Fruit fly (Drosophila melanogaster) whole organism, embryonic: ENCODE results near the gene RpL35.
A peak's percentile ranks its signal among the peaks of the same experiment; 100 is the strongest.

Experiments used
- BEAF-32 ChIP-seq: fragments of 200-800 bp; sonication (Bioruptor generic); optimal IDR thresholded peaks from 3 replicates; lab custom pipeline; 2017; ENCODE audit warnings: missing biosample characterization, missing genetic modification characterization, mild to moderate bottlenecking, moderate library complexity, missing genetic modification reagents
- Blimp-1 ChIP-seq: fragments of 200-800 bp; sonication (Bioruptor generic); optimal IDR thresholded peaks from 3 replicates; lab custom pipeline; 2018; ENCODE audit warnings: missing biosample characterization, missing genetic modification characterization, mild to moderate bottlenecking, moderate library complexity, missing genetic modification reagents
- CG11504 ChIP-seq: fragments of 200-800 bp; sonication (Bioruptor generic); optimal IDR thresholded peaks from 3 replicates; lab custom pipeline; 2019; ENCODE audit warnings: missing biosample characterization, mild to moderate bottlenecking, missing genetic modification characterization, moderate library complexity
- CG12219 ChIP-seq: fragments of 200-800 bp; sonication (Bioruptor generic); optimal IDR thresholded peaks from 3 replicates; lab custom pipeline; 2018; ENCODE audit warnings: missing biosample characterization, mild to moderate bottlenecking, missing genetic modification characterization
- CG12659 ChIP-seq: fragments of 200-800 bp; sonication (Bioruptor generic); optimal IDR thresholded peaks from 3 replicates; lab custom pipeline; 2017; ENCODE audit warnings: mild to moderate bottlenecking, missing biosample characterization, missing genetic modification reagents, missing genetic modification characterization
- CG13624 ChIP-seq: fragments of 200-800 bp; sonication (Bioruptor generic); optimal IDR thresholded peaks from 2 replicates; lab custom pipeline; 2016; ENCODE audit warnings: missing biosample characterization, missing genetic modification characterization
- CG1529 ChIP-seq: fragments of 200-800 bp; sonication (Bioruptor generic); optimal IDR thresholded peaks from 3 replicates; lab custom pipeline; 2018; ENCODE audit warnings: missing biosample characterization, missing genetic modification characterization
- CG1603 ChIP-seq: fragments of 200-800 bp; sonication (Bioruptor generic); optimal IDR thresholded peaks from 2 replicates; lab custom pipeline; 2019; ENCODE audit warnings: missing biosample characterization, mild to moderate bottlenecking, missing genetic modification characterization, moderate library complexity
- CG16863 ChIP-seq: fragments of 200-800 bp; sonication (Bioruptor generic); optimal IDR thresholded peaks from 3 replicates; lab custom pipeline; 2016; ENCODE audit warnings: missing biosample characterization, missing genetic modification characterization
- CG17361 ChIP-seq: fragments of 200-800 bp; sonication (Bioruptor generic); IDR thresholded peaks from 3 replicates; pipeline ENCODE4 v1.3.6; 2022; ENCODE audit warnings: missing biosample characterization, missing genetic modification characterization
- CG3407 ChIP-seq: fragments of 200-800 bp; sonication (Bioruptor generic); optimal IDR thresholded peaks from 2 replicates; lab custom pipeline; 2018; ENCODE audit warnings: missing biosample characterization, mild to moderate bottlenecking, missing genetic modification characterization
- CG4360 ChIP-seq: fragments of 200-800 bp; sonication (Bioruptor generic); IDR thresholded peaks from 2 replicates; pipeline ENCODE4 v1.3.6; 2022; ENCODE audit warnings: missing biosample characterization, missing genetic modification characterization
- CG6765 ChIP-seq: fragments of 200-800 bp; sonication (Bioruptor generic); optimal IDR thresholded peaks from 3 replicates; lab custom pipeline; 2017; ENCODE audit warnings: missing biosample characterization, mild to moderate bottlenecking, missing genetic modification characterization
- CG8924 ChIP-seq: fragments of 200-800 bp; optimal IDR thresholded peaks from 3 replicates; lab custom pipeline; 2019; ENCODE audit warnings: missing biosample characterization, mild to moderate bottlenecking, missing genetic modification characterization, moderate library complexity
- CG9932 ChIP-seq: fragments of 200-800 bp; sonication (Bioruptor generic); IDR thresholded peaks from 2 replicates; pipeline ENCODE4 v1.3.6; 2022; ENCODE audit warnings: missing biosample characterization, missing genetic modification characterization
- Dp ChIP-seq: fragments of 200-800 bp; sonication (Bioruptor generic); optimal IDR thresholded peaks from 2 replicates; lab custom pipeline; 2018; ENCODE audit warnings: missing biosample characterization, mild to moderate bottlenecking, missing genetic modification characterization, moderate library complexity
- Hmr ChIP-seq: fragments of 200-800 bp; sonication (Bioruptor generic); optimal IDR thresholded peaks from 3 replicates; lab custom pipeline; 2017; ENCODE audit warnings: mild to moderate bottlenecking, missing biosample characterization, missing genetic modification reagents, missing genetic modification characterization
- Hr3 ChIP-seq: fragments of 200-800 bp; sonication (Bioruptor generic); optimal IDR thresholded peaks from 3 replicates; lab custom pipeline; 2016; ENCODE audit warnings: missing biosample characterization, missing genetic modification characterization
- Jarid2 ChIP-seq: fragments of 200-800 bp; sonication (Bioruptor generic); optimal IDR thresholded peaks from 3 replicates; lab custom pipeline; 2017; ENCODE audit warnings: mild to moderate bottlenecking, missing biosample characterization, missing genetic modification reagents, missing genetic modification characterization
- Oli ChIP-seq: fragments of 200-800 bp; sonication (Bioruptor generic); optimal IDR thresholded peaks from 2 replicates; lab custom pipeline; 2018; ENCODE audit warnings: missing biosample characterization, mild to moderate bottlenecking, missing genetic modification characterization, moderate library complexity
- Scr ChIP-seq: fragments of 200-800 bp; sonication (Bioruptor generic); IDR thresholded peaks from 2 replicates; pipeline ENCODE4 v1.3.6; 2022; ENCODE audit warnings: missing biosample characterization, missing genetic modification characterization; ENCODE audit not compliant: partially characterized antibody
- Taf1 ChIP-seq: fragments of 200-800 bp; sonication (Bioruptor generic); IDR thresholded peaks from 2 replicates; pipeline ENCODE4 v1.3.6; 2022; ENCODE audit warnings: missing biosample characterization, missing genetic modification characterization
- ac ChIP-seq: fragments of 200-800 bp; sonication (Bioruptor generic); optimal IDR thresholded peaks from 3 replicates; lab custom pipeline; 2017; ENCODE audit warnings: missing biosample characterization, mild to moderate bottlenecking, missing genetic modification characterization
- al ChIP-seq: fragments of 200-800 bp; sonication (Bioruptor generic); IDR thresholded peaks from 2 replicates; pipeline ENCODE4 v1.3.6; 2022; ENCODE audit warnings: missing biosample characterization, missing genetic modification characterization
- amos ChIP-seq: fragments of 200-800 bp; sonication (Bioruptor generic); IDR thresholded peaks from 2 replicates; pipeline ENCODE4 v1.3.6; 2022; ENCODE audit warnings: missing biosample characterization, missing genetic modification characterization; ENCODE audit not compliant: partially characterized antibody
- ap ChIP-seq: fragments of 200-800 bp; sonication (Bioruptor generic); IDR thresholded peaks from 2 replicates; pipeline ENCODE4 v1.3.6; 2022; ENCODE audit warnings: missing biosample characterization, missing genetic modification characterization
- ase ChIP-seq: fragments of 200-800 bp; sonication (Bioruptor generic); IDR thresholded peaks from 3 replicates; pipeline ENCODE4 v1.3.6; 2022; ENCODE audit warnings: missing biosample characterization, missing genetic modification characterization
- bbx ChIP-seq: fragments of 200-800 bp; sonication (Bioruptor generic); IDR thresholded peaks from 2 replicates; pipeline ENCODE4 v1.3.6; 2022; ENCODE audit warnings: missing biosample characterization, missing genetic modification characterization; ENCODE audit not compliant: partially characterized antibody
- cas ChIP-seq: fragments of 200-800 bp; sonication (Bioruptor generic); IDR thresholded peaks from 2 replicates; pipeline ENCODE4 v1.3.6; 2022; ENCODE audit warnings: missing biosample characterization, missing genetic modification characterization
- cg ChIP-seq: fragments of 200-800 bp; sonication (Bioruptor generic); optimal IDR thresholded peaks from 3 replicates; lab custom pipeline; 2019; ENCODE audit warnings: missing biosample characterization, mild to moderate bottlenecking, missing genetic modification characterization, moderate library complexity
- chm ChIP-seq: fragments of 200-800 bp; sonication (Bioruptor generic); IDR thresholded peaks from 2 replicates; pipeline ENCODE4 v1.3.6; 2022; ENCODE audit warnings: missing biosample characterization, missing genetic modification characterization
- chn ChIP-seq: fragments of 200-800 bp; sonication (Bioruptor generic); optimal IDR thresholded peaks from 2 replicates; lab custom pipeline; 2016; ENCODE audit warnings: missing biosample characterization, missing genetic modification characterization
- crc ChIP-seq: fragments of 200-800 bp; sonication (Bioruptor generic); optimal IDR thresholded peaks from 2 replicates; lab custom pipeline; 2016; ENCODE audit warnings: missing biosample characterization, missing genetic modification characterization
- danr ChIP-seq: fragments of 200-800 bp; sonication (Bioruptor generic); IDR thresholded peaks from 2 replicates; pipeline ENCODE4 v1.3.6; 2022; ENCODE audit warnings: missing biosample characterization, missing genetic modification characterization
- ewg ChIP-seq: fragments of 200-800 bp; sonication (Bioruptor generic); optimal IDR thresholded peaks from 3 replicates; lab custom pipeline; 2017; ENCODE audit warnings: mild to moderate bottlenecking, missing biosample characterization, missing genetic modification reagents, missing genetic modification characterization
- gt ChIP-seq: fragments of 200-800 bp; sonication (Bioruptor generic); IDR thresholded peaks from 2 replicates; pipeline ENCODE4 v1.3.6; 2022; ENCODE audit warnings: missing biosample characterization, missing genetic modification characterization
- ham ChIP-seq: fragments of 200-800 bp; sonication (Bioruptor generic); IDR thresholded peaks from 2 replicates; pipeline ENCODE4 v1.3.6; 2022; ENCODE audit warnings: missing biosample characterization, missing genetic modification characterization
- jigr1 ChIP-seq: fragments of 200-800 bp; sonication (Bioruptor generic); IDR thresholded peaks from 3 replicates; pipeline ENCODE4 v1.3.6; 2022; ENCODE audit warnings: missing biosample characterization, missing genetic modification characterization
- klu ChIP-seq: fragments of 200-800 bp; sonication (Bioruptor generic); IDR thresholded peaks from 2 replicates; pipeline ENCODE4 v1.3.6; 2022; ENCODE audit warnings: missing biosample characterization, missing genetic modification characterization
- kni ChIP-seq: fragments of 200-800 bp; sonication (Bioruptor generic); optimal IDR thresholded peaks from 3 replicates; lab custom pipeline; 2017; ENCODE audit warnings: mild to moderate bottlenecking, missing biosample characterization, missing genetic modification reagents, missing genetic modification characterization
- lov ChIP-seq, 2 experiments: fragments of 200-800 bp in 1 of 2; fragments of >200 bp in 1 of 2; sonication (Bioruptor generic) in 1 of 2; IDR thresholded peaks in 1 of 2; optimal IDR thresholded peaks in 1 of 2; 2 replicates in 1 of 2; 3 replicates in 1 of 2; pipeline versions ENCODE4 v1.3.6 to Lab custom; 2017 to 2022; ENCODE audit warnings: missing biosample characterization in 1 of 2, missing genetic modification characterization in 1 of 2
- mld ChIP-seq: fragments of 200-800 bp; sonication (Bioruptor generic); IDR thresholded peaks from 3 replicates; pipeline ENCODE4 v1.3.6; 2022; ENCODE audit warnings: missing biosample characterization, missing genetic modification characterization; ENCODE audit not compliant: partially characterized antibody
- pnt ChIP-seq: fragments of 200-800 bp; sonication (Bioruptor generic); optimal IDR thresholded peaks from 3 replicates; lab custom pipeline; 2016; ENCODE audit warnings: missing biosample characterization, missing genetic modification characterization
- schlank ChIP-seq: fragments of 200-800 bp; sonication (Bioruptor generic); optimal IDR thresholded peaks from 2 replicates; lab custom pipeline; 2018; ENCODE audit warnings: missing biosample characterization, mild to moderate bottlenecking, missing genetic modification characterization
- sima ChIP-seq: fragments of 200-800 bp; sonication (Bioruptor generic); optimal IDR thresholded peaks from 2 replicates; lab custom pipeline; 2016; ENCODE audit warnings: missing biosample characterization, missing genetic modification characterization
- sqz ChIP-seq: fragments of 200-800 bp; sonication (Bioruptor generic); optimal IDR thresholded peaks from 3 replicates; lab custom pipeline; 2018; ENCODE audit warnings: missing biosample characterization, mild to moderate bottlenecking, missing genetic modification characterization
- sr ChIP-seq: fragments of 200-800 bp; sonication (Bioruptor generic); IDR thresholded peaks from 3 replicates; pipeline ENCODE4 v1.3.6; 2022; ENCODE audit warnings: missing biosample characterization, missing genetic modification characterization
- tio ChIP-seq: fragments of 200-800 bp; sonication (Bioruptor generic); optimal IDR thresholded peaks from 2 replicates; lab custom pipeline; 2017; ENCODE audit warnings: missing biosample characterization, missing genetic modification characterization, inconsistent platforms
- z ChIP-seq: fragments of 200-800 bp; sonication (Bioruptor generic); IDR thresholded peaks from 3 replicates; pipeline ENCODE4 v1.3.6; 2022; ENCODE audit warnings: missing biosample characterization, missing genetic modification characterization
- zfh1 ChIP-seq: fragments of 200-800 bp; sonication (Bioruptor generic); IDR thresholded peaks from 3 replicates; pipeline ENCODE4 v1.3.6; 2022; ENCODE audit warnings: missing biosample characterization, missing genetic modification characterization

RpL35 gene

DNA sequence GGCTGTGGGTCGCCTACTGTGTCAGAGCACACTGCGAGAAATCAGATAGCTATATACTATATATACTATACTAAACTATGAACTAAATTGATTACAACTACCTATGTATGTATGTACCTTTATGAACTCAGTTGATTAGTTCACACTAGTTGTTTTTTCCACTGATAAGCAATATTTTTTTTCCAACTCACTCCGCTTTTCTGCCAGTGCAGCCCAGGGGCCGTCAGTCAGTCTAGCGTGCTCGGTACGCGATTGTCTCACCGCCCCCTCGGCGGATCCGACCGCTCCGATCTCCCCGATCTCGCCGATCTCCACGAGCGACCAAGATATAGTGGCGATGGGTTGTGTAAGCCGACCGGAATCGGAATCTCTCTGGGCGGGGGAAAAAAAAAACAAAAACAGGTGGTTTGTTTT is 33.7 kb downstream of the RpL35 start (continued):
- TF ChIP-seq cas, result peak; percentile 84
- peak; percentile 35 for TF ChIP-seq tio (GFP tag; lab: Kevin White, UChicago)
- no peak for TF ChIP-seq amos (GFP tag; lab: Robert Waterston, UW)
- no peak for TF ChIP-seq mld (GFP tag; lab: Robert Waterston, UW)
- no peak for TF ChIP-seq bbx (GFP tag; lab: Robert Waterston, UW)
- peak; percentile 68 for TF ChIP-seq CG6765 (GFP tag; lab: Kevin White, UChicago)
- TF ChIP-seq klu (GFP tag; lab: Robert Waterston, UW), result peak; percentile 90
- peak; percentile 64 for TF ChIP-seq Jarid2
- no peak for TF ChIP-seq Dp (GFP tag; lab: Kevin White, UChicago)
- peak; percentile 90 for TF ChIP-seq CG1603 (tag; lab: Kevin White, UChicago)
- TF ChIP-seq CG9932 (GFP tag; lab: Robert Waterston, UW), result peak; percentile 90
- TF ChIP-seq CG1529 (GFP tag; lab: Kevin White, UChicago), result peak; percentile 44
- peak; percentile 22 for TF ChIP-seq chn (GFP tag; lab: Kevin White, UChicago)
- TF ChIP-seq Taf1 (GFP tag; lab: Robert Waterston, UW), result peak; percentile 88
- peak; percentile 50 for TF ChIP-seq ewg
- peak; percentile 53 for TF ChIP-seq gt (GFP tag; lab: Robert Waterston, UW)
- no peak for TF ChIP-seq Scr (GFP tag; lab: Robert Waterston, UW)
- peak; percentile 37 for TF ChIP-seq crc (GFP tag; lab: Kevin White, UChicago)
- TF ChIP-seq Hmr, result peak; percentile 88
- TF ChIP-seq CG16863 (GFP tag; lab: Kevin White, UChicago), result peak; percentile 31
- peak; percentile 56 for TF ChIP-seq CG3407 (GFP tag; lab: Kevin White, UChicago)
- 0 out of 2 replicates have a peak, but pooled peaks have one; percentile 44 for TF ChIP-seq ham
- TF ChIP-seq CG13624 (GFP tag; lab: Kevin White, UChicago), result peak; percentile 68
- peak; percentile 80 for TF ChIP-seq ap
- TF ChIP-seq pnt (GFP tag; lab: Kevin White, UChicago), result peak; percentile 71
- peak; percentile 88 for TF ChIP-seq ase (GFP tag; lab: Robert Waterston, UW)
- no peak for TF ChIP-seq BEAF-32 (GFP tag; lab: Kevin White, UChicago)
- TF ChIP-seq CG4360, result peak; percentile 59; the same call in 1 of the 2 replicates
- TF ChIP-seq ac, result no peak
- TF ChIP-seq CG12659 (GFP tag; lab: Kevin White, UChicago), result peak; percentile 79
- TF ChIP-seq Hr3 (GFP tag; lab: Kevin White, UChicago), result peak; percentile 59
- TF ChIP-seq lov (optimal IDR thresholded peaks at IDR 0.05; lab: Kevin White, UChicago), result no peak
- TF ChIP-seq lov (GFP tag; IDR thresholded peaks at IDR 0.05; lab: Robert Waterston, UW), result peak; percentile 81; the same call in 2 of the 3 replicates
- peak; percentile 83 for TF ChIP-seq chm (GFP tag; lab: Robert Waterston, UW)
- TF ChIP-seq Oli (tag; lab: Kevin White, UChicago), result peak; percentile 82
- TF ChIP-seq z (GFP tag; lab: Robert Waterston, UW), result 0 out of 3 replicates have a peak, but pooled peaks have one; percentile 49
- TF ChIP-seq al, result peak; percentile 93
- no peak for TF ChIP-seq cg
- TF ChIP-seq zfh1 (GFP tag; lab: Robert Waterston, UW), result peak; percentile 91
- peak; percentile 85 for TF ChIP-seq danr
- peak; percentile 57 for TF ChIP-seq sqz
- TF ChIP-seq Blimp-1 (GFP tag; lab: Kevin White, UChicago), result peak; percentile 76
- peak; percentile 67 for TF ChIP-seq schlank (tag; lab: Kevin White, UChicago)
- TF ChIP-seq sima (GFP tag; lab: Kevin White, UChicago), result no peak
- peak; percentile 70; the same call in 2 of the 3 replicates for TF ChIP-seq sr (GFP tag; lab: Robert Waterston, UW)
- TF ChIP-seq CG12219 (GFP tag; lab: Kevin White, UChicago), result peak; percentile 67
- no peak for TF ChIP-seq kni
- TF ChIP-seq CG17361 (GFP tag; lab: Robert Waterston, UW), result peak; percentile 81
- peak; percentile 88 for TF ChIP-seq CG8924
- TF ChIP-seq CG11504 (tag; lab: Kevin White, UChicago), result peak; percentile 92
- peak; percentile 57; the same call in 1 of the 3 replicates for TF ChIP-seq jigr1
